Worm (Caenorhabditis elegans): ENCODE data around the gene agr-1.

DNA sequence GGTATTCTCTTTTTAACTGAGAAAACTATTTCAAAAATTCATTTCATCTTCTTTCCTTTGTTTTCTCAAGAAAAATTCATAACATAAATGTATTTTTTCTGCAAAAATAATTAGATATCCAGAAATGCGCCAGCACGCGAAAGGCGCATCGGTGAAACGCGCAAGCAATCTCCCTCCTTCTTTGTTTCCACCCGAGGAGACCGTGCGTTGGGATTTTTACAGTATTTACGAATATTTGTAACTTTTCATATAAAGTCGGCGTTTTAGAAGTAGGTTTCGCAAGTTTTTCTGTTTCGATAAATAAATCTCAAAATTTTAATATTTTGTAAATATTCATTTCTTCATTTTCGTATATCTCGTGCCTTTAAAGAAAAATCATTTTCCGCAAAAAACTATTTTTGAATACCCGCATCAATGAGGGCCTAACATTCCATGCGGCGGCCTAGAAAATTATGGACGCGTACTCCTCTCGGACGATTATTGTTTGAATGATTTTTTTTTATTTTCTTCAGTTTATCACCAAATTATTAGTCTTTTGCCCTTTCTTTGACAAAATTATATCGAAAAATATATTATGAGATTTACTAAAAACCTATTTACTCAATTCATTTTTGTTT lies 1.6 kb upstream of the agr-1 start, which contains the start of gene ssup-72:
- TF ChIP-seq sea-1 (GFP tag; conservative IDR thresholded peaks at IDR 0.05): no peak
- no peak for TF ChIP-seq F13C5.2 (tag; optimal IDR thresholded peaks at IDR 0.05)
- TF ChIP-seq aly-1 (tag; optimal IDR thresholded peaks at IDR 0.05): no peak
- no peak for TF ChIP-seq ama-1 (optimal IDR thresholded peaks at IDR 0.05)
- no peak for TF ChIP-seq flt-1 (GFP tag; IDR thresholded peaks at IDR 0.05)
- TF ChIP-seq pes-1 (GFP tag; IDR thresholded peaks at IDR 0.05): no peak
- TF ChIP-seq ets-7 (tag; optimal IDR thresholded peaks at IDR 0.05): no peak
- TF ChIP-seq B0310.2 (tag; optimal IDR thresholded peaks at IDR 0.05): no peak
- TF ChIP-seq hnd-1 (tag; optimal IDR thresholded peaks at IDR 0.05): no peak

Data from whole organism, early embryonic.